Worm (Caenorhabditis elegans) whole organism, L4 larva: Measurements from ENCODE around the gene zipt-15.

Source experiments
- F10B5.3 ChIP-seq: sonication (generic microtip); optimal IDR thresholded peaks from 2 replicates; lab custom pipeline; 2016; ENCODE audit warnings: mild to moderate bottlenecking, missing genetic modification characterization, missing compliant biosample characterization
- F26F4.8 ChIP-seq: fragments of 200-800 bp; sonication (Bioruptor generic); conservative IDR thresholded peaks from 2 replicates; pipeline ENCODE4 v1.3.6; 2022; ENCODE audit warnings: missing genetic modification characterization, missing compliant biosample characterization
- T20F7.1 ChIP-seq: fragments of 200-800 bp; sonication (Bioruptor generic); optimal IDR thresholded peaks from 2 replicates; lab custom pipeline; 2018; ENCODE audit warnings: mild to moderate bottlenecking, missing genetic modification characterization, missing compliant biosample characterization
- T26A8.4 ChIP-seq: fragments of 200-800 bp; sonication (Bioruptor generic); IDR thresholded peaks from 2 replicates; pipeline ENCODE4 v1.3.6; 2022; ENCODE audit warnings: missing genetic modification characterization, missing compliant biosample characterization
- aha-1 ChIP-seq: fragments of 150-350 bp; peaks from one replicate; lab custom pipeline; 2014; ENCODE audit warnings: missing biosample characterization, missing genetic modification characterization
- ama-1 ChIP-seq: fragments of 150-350 bp; optimal IDR thresholded peaks from 2 replicates; lab custom pipeline; 2014; ENCODE audit warnings: inconsistent platforms, mixed read lengths
- ctbp-1 ChIP-seq: fragments of 200-800 bp; sonication (Bioruptor generic); IDR thresholded peaks from 2 replicates; pipeline ENCODE4 v1.3.6; 2022; ENCODE audit warnings: missing genetic modification reagents, missing genetic modification characterization, missing compliant biosample characterization
- daf-19 ChIP-seq: fragments of 200-800 bp; sonication (Bioruptor generic); conservative IDR thresholded peaks from 2 replicates; pipeline ENCODE4 v1.3.6; 2022; ENCODE audit warnings: missing genetic modification characterization, missing compliant biosample characterization
- dmd-6 ChIP-seq: fragments of 200-800 bp; sonication (Bioruptor generic); IDR thresholded peaks from 2 replicates; pipeline ENCODE4 v1.3.6; 2022; ENCODE audit warnings: missing genetic modification reagents, missing genetic modification characterization, missing compliant biosample characterization
- dmd-9 ChIP-seq: fragments of 200-800 bp; sonication (Bioruptor generic); IDR thresholded peaks from 2 replicates; pipeline ENCODE4 v1.3.6; 2022; ENCODE audit warnings: missing genetic modification reagents, missing genetic modification characterization, missing compliant biosample characterization
- dve-1 ChIP-seq: sonication (generic microtip); optimal IDR thresholded peaks from 2 replicates; lab custom pipeline; 2017; ENCODE audit warnings: antibody characterized with exemption, mild to moderate bottlenecking, missing genetic modification characterization, missing compliant biosample characterization; ENCODE audit not compliant: insufficient read depth
- egl-27 ChIP-seq: sonication (generic microtip); optimal IDR thresholded peaks from 3 replicates; lab custom pipeline; 2017; ENCODE audit warnings: missing biosample characterization, missing genetic modification reagents, missing genetic modification characterization
- egl-43 ChIP-seq: fragments of 200-800 bp; sonication (Bioruptor generic); IDR thresholded peaks from 2 replicates; pipeline ENCODE4 v1.3.6; 2022; ENCODE audit warnings: missing genetic modification reagents, missing genetic modification characterization, missing compliant biosample characterization
- fkh-10 ChIP-seq: fragments of 150-350 bp; optimal IDR thresholded peaks from 2 replicates; lab custom pipeline; 2014; ENCODE audit warnings: missing biosample characterization, missing genetic modification reagents, missing genetic modification characterization
- gei-8 ChIP-seq: fragments of 200-800 bp; sonication (Bioruptor generic); optimal IDR thresholded peaks from 2 replicates; lab custom pipeline; 2018; ENCODE audit warnings: mild to moderate bottlenecking, missing genetic modification characterization, missing compliant biosample characterization
- hif-1 ChIP-seq, 2 experiments: sonication (generic microtip); optimal IDR thresholded peaks; 2 replicates each; lab custom pipeline; 2016 to 2017; ENCODE audit warnings: missing compliant biosample characterization in 2 of 2, missing genetic modification characterization in 2 of 2, missing genetic modification reagents in 2 of 2, missing genotype in 2 of 2, mild to moderate bottlenecking in 1 of 2
- hlh-11 ChIP-seq: fragments of 200-800 bp; sonication (Bioruptor generic); optimal IDR thresholded peaks from 2 replicates; lab custom pipeline; 2018; ENCODE audit warnings: mild to moderate bottlenecking, missing genetic modification characterization, missing compliant biosample characterization
- hlh-30 ChIP-seq: sonication (generic microtip); optimal IDR thresholded peaks from 2 replicates; lab custom pipeline; 2017; ENCODE audit warnings: antibody characterized with exemption, mild to moderate bottlenecking, missing genetic modification characterization, missing compliant biosample characterization; ENCODE audit not compliant: insufficient read depth
- lim-7 ChIP-seq: fragments of 200-800 bp; sonication (Bioruptor generic); IDR thresholded peaks from 2 replicates; pipeline ENCODE4 v1.3.6; 2022; ENCODE audit warnings: missing genetic modification characterization, missing compliant biosample characterization
- lin-15B ChIP-seq: fragments of 150-350 bp; sonication (generic microtip); optimal IDR thresholded peaks from 3 replicates; lab custom pipeline; 2014; ENCODE audit warnings: missing biosample characterization, missing genetic modification characterization
- lin-38 ChIP-seq: fragments of 200-800 bp; sonication (Bioruptor generic); IDR thresholded peaks from 2 replicates; pipeline ENCODE4 v1.3.6; 2022; ENCODE audit warnings: missing genetic modification reagents, missing genetic modification characterization, missing compliant biosample characterization
- lin-39 ChIP-seq: fragments of 150-350 bp; optimal IDR thresholded peaks from 2 replicates; lab custom pipeline; 2014; ENCODE audit warnings: missing biosample characterization, missing genetic modification reagents, missing genetic modification characterization
- lir-3 ChIP-seq: sonication (generic microtip); optimal IDR thresholded peaks from 2 replicates; lab custom pipeline; 2016; ENCODE audit warnings: mild to moderate bottlenecking, missing genetic modification characterization, missing compliant biosample characterization
- lsy-2 ChIP-seq, 2 experiments: fragments of 150-350 bp in 1 of 2; sonication (generic microtip) in 1 of 2; optimal IDR thresholded peaks; 2 replicates each; lab custom pipeline; 2014 to 2017; ENCODE audit warnings: missing biosample characterization in 2 of 2, missing genetic modification characterization in 2 of 2
- madf-9 ChIP-seq: fragments of 200-800 bp; sonication (Bioruptor generic); conservative IDR thresholded peaks from 2 replicates; pipeline ENCODE4 v1.3.6; 2022; ENCODE audit warnings: missing genetic modification reagents, missing genetic modification characterization, missing compliant biosample characterization
- mdl-1 ChIP-seq, 2 experiments: fragments of 150-350 bp in 1 of 2; sonication (generic microtip) in 1 of 2; optimal IDR thresholded peaks; 2 replicates each; lab custom pipeline; 2014 to 2017; ENCODE audit warnings: missing biosample characterization in 2 of 2, missing genetic modification characterization in 2 of 2
- mdt-29 ChIP-seq: fragments of 200-800 bp; sonication (Bioruptor generic); IDR thresholded peaks from 2 replicates; pipeline ENCODE4 v1.3.6; 2022; ENCODE audit warnings: missing genetic modification reagents, missing genetic modification characterization, missing compliant biosample characterization
- mxl-2 ChIP-seq: fragments of 200-800 bp; sonication (Bioruptor generic); conservative IDR thresholded peaks from 2 replicates; pipeline ENCODE4 v1.3.6; 2022; ENCODE audit warnings: missing genetic modification reagents, missing genetic modification characterization, missing compliant biosample characterization
- mxl-3 ChIP-seq: fragments of 200-800 bp; sonication (Bioruptor generic); optimal IDR thresholded peaks from 2 replicates; lab custom pipeline; 2018; ENCODE audit warnings: mild to moderate bottlenecking, missing genetic modification characterization, missing compliant biosample characterization
- nhr-10 ChIP-seq: fragments of 150-350 bp; optimal IDR thresholded peaks from 2 replicates; lab custom pipeline; 2014; ENCODE audit warnings: missing biosample characterization, missing genetic modification characterization
- nhr-11 ChIP-seq: fragments of 150-350 bp; optimal IDR thresholded peaks from 2 replicates; lab custom pipeline; 2014; ENCODE audit warnings: missing biosample characterization, missing genetic modification characterization
- nhr-111 ChIP-seq: fragments of 200-800 bp; sonication (Bioruptor generic); optimal IDR thresholded peaks from 2 replicates; lab custom pipeline; 2018; ENCODE audit warnings: mild to moderate bottlenecking, missing genetic modification characterization, missing compliant biosample characterization
- nhr-25 ChIP-seq: sonication (generic microtip); optimal IDR thresholded peaks from 2 replicates; lab custom pipeline; 2017; ENCODE audit warnings: missing genetic modification characterization, mild to moderate bottlenecking, missing compliant biosample characterization, antibody characterized with exemption, moderate library complexity, borderline replicate concordance; ENCODE audit not compliant: insufficient read depth
- nhr-28 ChIP-seq: fragments of 150-350 bp; optimal IDR thresholded peaks from 2 replicates; lab custom pipeline; 2014; ENCODE audit warnings: missing biosample characterization, missing genetic modification characterization
- nhr-6 ChIP-seq: fragments of 150-350 bp; optimal IDR thresholded peaks from 2 replicates; lab custom pipeline; 2014; ENCODE audit warnings: missing biosample characterization, missing genetic modification characterization
- pha-4 ChIP-seq, 2 experiments: fragments of 150-350 bp in 1 of 2; fragments of 200-800 bp in 1 of 2; sonication (Bioruptor generic) in 1 of 2; IDR thresholded peaks in 1 of 2; optimal IDR thresholded peaks in 1 of 2; 2 replicates each; pipeline versions ENCODE4 v1.3.6 to Lab custom; 2014 to 2022; ENCODE audit warnings: missing genetic modification characterization in 2 of 2, missing genetic modification reagents in 2 of 2, missing biosample characterization in 1 of 2, missing compliant biosample characterization in 1 of 2
- pqm-1 ChIP-seq: sonication (generic microtip); optimal IDR thresholded peaks from 2 replicates; lab custom pipeline; 2017; ENCODE audit warnings: missing biosample characterization, missing genetic modification characterization
- saeg-2 ChIP-seq: fragments of 200-800 bp; sonication (Bioruptor generic); IDR thresholded peaks from 2 replicates; pipeline ENCODE4 v1.3.6; 2022; ENCODE audit warnings: missing genetic modification reagents, missing genetic modification characterization, missing compliant biosample characterization
- sdz-12 ChIP-seq: fragments of 200-800 bp; sonication (Bioruptor generic); optimal IDR thresholded peaks from 2 replicates; lab custom pipeline; 2018; ENCODE audit warnings: mild to moderate bottlenecking, missing genetic modification characterization, missing compliant biosample characterization
- snpc-4 ChIP-seq: fragments of 150-350 bp; optimal IDR thresholded peaks from 2 replicates; lab custom pipeline; 2014; ENCODE audit warnings: missing biosample characterization, missing genetic modification characterization
- spr-1 ChIP-seq: sonication (generic microtip); optimal IDR thresholded peaks from 2 replicates; lab custom pipeline; 2016; ENCODE audit warnings: mild to moderate bottlenecking, missing genetic modification characterization, missing compliant biosample characterization
- unc-130 ChIP-seq: sonication (generic microtip); optimal IDR thresholded peaks from 2 replicates; lab custom pipeline; 2016; ENCODE audit warnings: missing genetic modification reagents, missing genetic modification characterization, missing compliant biosample characterization
- zfp-2 ChIP-seq: sonication (generic microtip); optimal IDR thresholded peaks from 2 replicates; lab custom pipeline; 2016; ENCODE audit warnings: mild to moderate bottlenecking, missing genetic modification characterization, missing compliant biosample characterization
- zfp-3 ChIP-seq: fragments of 200-800 bp; sonication (Bioruptor generic); conservative IDR thresholded peaks from 2 replicates; pipeline ENCODE4 v1.3.6; 2022; ENCODE audit warnings: missing genetic modification reagents, missing genetic modification characterization, missing compliant biosample characterization
- zip-11 ChIP-seq: fragments of 200-800 bp; sonication (Bioruptor generic); IDR thresholded peaks from 2 replicates; pipeline ENCODE4 v1.3.6; 2022; ENCODE audit warnings: missing genetic modification characterization, missing compliant biosample characterization
- zip-2 ChIP-seq: fragments of 150-350 bp; optimal IDR thresholded peaks from 2 replicates; lab custom pipeline; 2014; ENCODE audit warnings: missing biosample characterization, missing genetic modification characterization
- ztf-7 ChIP-seq: fragments of 150-350 bp; optimal IDR thresholded peaks from 2 replicates; lab custom pipeline; 2014; ENCODE audit warnings: missing biosample characterization, missing genetic modification characterization

Gene zipt-15

DNA sequence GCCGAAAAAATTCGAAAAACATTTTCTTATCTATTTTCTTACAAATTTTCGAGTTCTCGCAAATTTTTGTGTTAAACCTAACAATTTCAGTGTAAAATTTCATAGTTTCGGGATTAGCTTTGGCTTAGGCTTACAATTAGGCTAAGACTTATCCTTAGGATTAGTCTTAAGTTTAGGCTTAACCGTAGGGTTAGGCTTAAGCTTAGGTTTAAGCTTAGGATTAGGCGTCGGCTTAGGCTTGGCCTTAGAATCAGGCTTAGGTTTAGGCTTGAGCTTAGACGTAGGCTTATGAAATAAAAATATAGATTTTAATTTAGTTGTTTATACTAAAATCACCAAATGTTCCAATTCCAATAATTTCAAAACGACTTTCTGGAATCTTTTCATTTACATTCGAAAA, 31.3 kb upstream of the zipt-15 start:
- TF ChIP-seq aha-1 (tag; lab: Kevin White, UChicago) (peak; percentile 7), ztf-7 (tag; lab: Kevin White, UChicago) (no peak), lsy-2 (tag; optimal IDR thresholded peaks at IDR 0.05; lab: Kevin White, UChicago) (no peak)

DNA sequence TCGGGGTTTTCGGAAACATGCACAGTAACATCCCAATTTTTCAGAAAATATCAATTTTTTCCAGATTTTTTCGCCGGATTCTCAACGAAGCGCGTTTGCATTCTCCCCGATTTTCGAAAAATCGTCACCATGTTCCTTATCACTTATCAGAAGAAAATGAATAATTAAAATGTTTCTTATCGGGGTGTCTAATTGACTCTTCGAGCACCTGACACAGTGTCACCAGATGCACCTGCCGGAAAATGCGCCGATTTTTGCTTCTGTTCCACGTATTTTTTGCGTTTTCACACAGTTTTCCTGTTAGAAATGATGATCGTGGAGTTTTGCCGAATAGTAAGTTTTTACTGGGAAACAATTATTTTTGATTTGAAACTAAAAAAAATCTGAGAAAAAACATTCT, 30.7 kb upstream of the zipt-15 start:
- TF ChIP-seq zfp-3 (GFP tag; lab: Robert Waterston, UW) (no peak), dve-1 (peak; percentile 40), pha-4 (GFP tag; IDR thresholded peaks at IDR 0.05; lab: Robert Waterston, UW) (no peak), pha-4 (tag; optimal IDR thresholded peaks at IDR 0.05; lab: Kevin White, UChicago) (no peak), zip-11 (GFP tag; lab: Robert Waterston, UW) (no peak), ctbp-1 (no peak), T20F7.1 (GFP tag; lab: Kevin White, UChicago) (no peak), zfp-2 (tag; lab: Kevin White, UChicago) (no peak), mxl-2 (no peak), mdt-29 (GFP tag; lab: Robert Waterston, UW) (no peak), saeg-2 (no peak), F10B5.3 (no peak), lin-38 (GFP tag; lab: Robert Waterston, UW) (peak; percentile 46; the same call in 1 of the 2 replicates), sdz-12 (no peak), F26F4.8 (no peak), mxl-3 (GFP tag; lab: Kevin White, UChicago) (no peak), ama-1 (lab: Kevin White, UChicago) (no peak), lir-3 (tag; lab: Kevin White, UChicago) (no peak), lin-15B (tag; lab: Kevin White, UChicago) (no peak), lim-7 (no peak), nhr-11 (no peak), nhr-25 (tag; lab: Kevin White, UChicago) (no peak), nhr-28 (peak; percentile 59), gei-8 (GFP tag; lab: Kevin White, UChicago) (no peak), T26A8.4 (no peak), pqm-1 (tag; lab: Kevin White, UChicago) (peak; percentile 79), lsy-2 (tag; optimal IDR thresholded peaks at IDR 0.05; lab: Kevin White, UChicago) (no peak), hlh-11 (peak; percentile 50), madf-9 (GFP tag; lab: Robert Waterston, UW) (no peak), zip-2 (tag; lab: Kevin White, UChicago) (no peak), dmd-9 (GFP tag; lab: Robert Waterston, UW) (no peak), aha-1 (tag; lab: Kevin White, UChicago) (no peak), fkh-10 (GFP tag; lab: Kevin White, UChicago) (no peak), lin-39 (no peak), nhr-6 (tag; lab: Kevin White, UChicago) (no peak), egl-43 (GFP tag; lab: Robert Waterston, UW) (no peak), nhr-111 (GFP tag; lab: Kevin White, UChicago) (no peak), unc-130 (GFP tag; lab: Kevin White, UChicago) (no peak), mdl-1 (tag; optimal IDR thresholded peaks at IDR 0.05; lab: Kevin White, UChicago) (no peak), hlh-30 (tag; lab: Kevin White, UChicago) (peak; percentile 54), nhr-10 (tag; lab: Kevin White, UChicago) (no peak), daf-19 (GFP tag; lab: Robert Waterston, UW) (no peak), hif-1 (tag; optimal IDR thresholded peaks at IDR 0.05; lab: Kevin White, UChicago) (no peak), snpc-4 (tag; lab: Kevin White, UChicago) (no peak), spr-1 (no peak), dmd-6 (GFP tag; lab: Robert Waterston, UW) (peak; percentile 53), egl-27 (tag; lab: Kevin White, UChicago) (no peak)
